Worm (Caenorhabditis elegans): ENCODE results near the gene T15B7.1.

- TF ChIP-seq med-1 (GFP tag; optimal IDR thresholded peaks at IDR 0.05; ENCODE audit: insufficient read depth) (no peak), ztf-29 (GFP tag; IDR thresholded peaks at IDR 0.05) (no peak), ref-1 (GFP tag; conservative IDR thresholded peaks at IDR 0.05) (no peak), tab-1 (GFP tag; IDR thresholded peaks at IDR 0.05) (no peak)
Measured at ce11 chrV:6793744-6794239, 48.7 kb upstream of the T15B7.1 start, which contains the start of gene ZC404.1.

All from whole organism, midembryonic.